Worm (Caenorhabditis elegans): ENCODE results near the gene F54F12.1.

Gene F54F12.1

DNA sequence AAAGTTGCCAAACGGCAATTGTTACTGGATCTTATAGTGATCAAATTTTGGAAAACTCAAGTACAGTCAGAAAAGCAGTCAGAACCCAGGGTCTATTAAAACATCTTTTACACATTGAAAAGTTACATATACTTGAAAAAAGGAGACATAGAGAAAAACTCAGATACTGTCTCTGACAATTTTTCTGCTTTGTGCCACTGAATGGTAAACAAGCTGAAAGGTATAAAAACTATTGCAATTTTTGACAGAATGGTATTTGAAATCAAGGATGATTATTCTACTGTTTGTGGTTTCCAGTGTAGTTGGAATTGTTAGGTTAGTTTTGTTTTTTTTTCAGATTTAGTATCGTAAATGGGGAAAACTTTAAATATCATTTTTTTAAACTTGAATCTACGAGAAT is 34.5 kb downstream of the F54F12.1 start, which contains the start of gene cyp-13A11:
TSS of gene cyp-13A11 (plus strand) at position 266 of the 400 bp plus-strand sequence.
- TF ChIP-seq K09A11.1 (tag; optimal IDR thresholded peaks at IDR 0.05; ENCODE audit: insufficient read depth) (no peak), lin-11 (tag; optimal IDR thresholded peaks at IDR 0.05) (no peak)

ce11 chrIII:13019547-13020098 is 35.6 kb downstream of the F54F12.1 start:
- TF ChIP-seq ztf-16 (tag; optimal IDR thresholded peaks at IDR 0.05) = no peak
- peak; percentile 8 for TF ChIP-seq hlh-6 (tag; optimal IDR thresholded peaks at IDR 0.05)
- TF ChIP-seq unc-55 (GFP tag; optimal IDR thresholded peaks at IDR 0.05) = no peak
- peak; percentile 36 for TF ChIP-seq sdc-2 (tag; optimal IDR thresholded peaks at IDR 0.05)
- TF ChIP-seq madf-2 (tag; optimal IDR thresholded peaks at IDR 0.05) = no peak
- no peak for TF ChIP-seq nhr-11 (tag; optimal IDR thresholded peaks at IDR 0.05)

DNA sequence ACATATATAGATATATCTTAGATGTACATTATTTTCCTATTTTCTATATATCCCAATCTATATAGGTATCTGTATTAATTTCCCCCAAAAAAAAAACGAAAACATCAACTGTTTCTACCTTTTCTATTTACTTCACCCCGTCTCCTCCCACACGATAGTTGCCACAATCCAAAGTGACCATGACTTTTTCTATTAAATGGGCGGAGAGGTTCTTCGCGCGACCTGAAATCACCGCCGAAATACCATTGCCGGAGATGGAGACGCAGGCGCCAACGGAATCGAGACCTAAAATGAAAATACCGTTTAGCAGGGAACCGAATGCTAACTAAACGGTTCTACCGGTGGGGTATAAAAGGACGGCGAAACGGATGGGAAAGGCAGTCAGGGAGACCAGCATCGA is 36.6 kb downstream of the F54F12.1 start, which contains the start of gene col-98:
TSS of gene col-98 (plus strand) at position 390 of the 400 bp plus-strand sequence.
- TF ChIP-seq syd-9 (tag; optimal IDR thresholded peaks at IDR 0.05) = no peak
- TF ChIP-seq C38D4.7 (GFP tag; optimal IDR thresholded peaks at IDR 0.05) = no peak
- TF ChIP-seq tbx-7 (tag; optimal IDR thresholded peaks at IDR 0.05) = no peak
- no peak for TF ChIP-seq sox-2 (GFP tag; IDR thresholded peaks at IDR 0.05)
- no peak for TF ChIP-seq ttx-3 (tag; optimal IDR thresholded peaks at IDR 0.05)
- no peak for TF ChIP-seq sdc-2 (tag; optimal IDR thresholded peaks at IDR 0.05)
- no peak for TF ChIP-seq ceh-22 (tag; optimal IDR thresholded peaks at IDR 0.05)
- TF ChIP-seq hlh-6 (tag; optimal IDR thresholded peaks at IDR 0.05) = no peak
- no peak for TF ChIP-seq nhr-11 (tag; optimal IDR thresholded peaks at IDR 0.05)
- TF ChIP-seq C08G9.2 (tag; optimal IDR thresholded peaks at IDR 0.05) = no peak
- no peak for TF ChIP-seq hlh-13 (GFP tag; optimal IDR thresholded peaks at IDR 0.05)
- TF ChIP-seq lim-6 (tag; optimal IDR thresholded peaks at IDR 0.05) = no peak
- TF ChIP-seq T23F11.4 (GFP tag; optimal IDR thresholded peaks at IDR 0.05) = no peak
- TF ChIP-seq dmd-4 (tag; optimal IDR thresholded peaks at IDR 0.05; ENCODE audit: borderline replicate concordance) = no peak

DNA sequence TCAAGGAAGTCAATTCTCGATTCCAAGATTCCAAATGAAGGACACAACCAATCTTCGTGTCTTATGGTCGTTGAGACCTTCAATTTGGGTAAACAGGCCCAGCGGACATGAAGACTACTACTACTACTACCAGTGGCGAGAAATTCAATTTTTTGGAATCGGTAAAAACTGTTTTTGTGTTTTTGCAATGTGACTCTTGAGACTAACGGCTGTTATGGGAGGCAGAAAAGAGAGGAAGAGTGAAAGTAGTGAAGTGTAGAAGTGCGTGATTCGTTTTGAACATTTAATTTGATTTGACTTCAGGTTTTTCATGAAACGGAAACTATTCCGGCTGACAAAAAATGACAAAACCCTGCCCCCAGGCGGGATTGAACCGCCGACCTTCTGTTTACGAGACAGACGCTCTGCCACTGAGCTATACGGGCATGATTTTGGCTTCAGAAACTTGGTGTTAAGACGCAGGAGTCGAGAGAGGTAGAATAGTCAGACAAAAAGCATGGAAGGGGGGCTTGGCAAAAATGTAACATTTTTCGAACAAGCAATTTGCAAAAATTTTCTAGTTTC is 39.4 kb downstream of the F54F12.1 start:
- TF ChIP-seq Y22D7AL.16 (tag; optimal IDR thresholded peaks at IDR 0.05) (no peak), hlh-6 (tag; optimal IDR thresholded peaks at IDR 0.05) (peak; percentile 29), dmd-4 (tag; optimal IDR thresholded peaks at IDR 0.05; ENCODE audit: borderline replicate concordance) (no peak), nfya-1 (tag; optimal IDR thresholded peaks at IDR 0.05) (no peak), ceh-18 (tag; optimal IDR thresholded peaks at IDR 0.05) (peak; percentile 27), pha-4 (tag; optimal IDR thresholded peaks at IDR 0.05) (no peak), gmeb-2 (tag; optimal IDR thresholded peaks at IDR 0.05) (no peak)

- TF ChIP-seq ttx-3 (tag; optimal IDR thresholded peaks at IDR 0.05) = no peak
- TF ChIP-seq nhr-11 (tag; optimal IDR thresholded peaks at IDR 0.05) = no peak
- TF ChIP-seq sox-2 (GFP tag; IDR thresholded peaks at IDR 0.05) = no peak
- TF ChIP-seq odd-2 (tag; optimal IDR thresholded peaks at IDR 0.05) = no peak
- no peak for TF ChIP-seq pha-4 (tag; optimal IDR thresholded peaks at IDR 0.05)
- no peak for TF ChIP-seq npax-4 (tag; optimal IDR thresholded peaks at IDR 0.05)
- TF ChIP-seq unc-55 (GFP tag; optimal IDR thresholded peaks at IDR 0.05) = no peak
- TF ChIP-seq K09A11.1 (tag; optimal IDR thresholded peaks at IDR 0.05; ENCODE audit: insufficient read depth) = no peak
- no peak for TF ChIP-seq fax-1 (tag; optimal IDR thresholded peaks at IDR 0.05)
- no peak for TF ChIP-seq ceh-48 (tag; optimal IDR thresholded peaks at IDR 0.05)
- TF ChIP-seq C08G9.2 (tag; optimal IDR thresholded peaks at IDR 0.05) = no peak
- TF ChIP-seq pat-9 (tag; optimal IDR thresholded peaks at IDR 0.05) = no peak
- no peak for TF ChIP-seq elt-2 (tag; optimal IDR thresholded peaks at IDR 0.05)
These were observed 41.3 kb downstream of the F54F12.1 start for ce11 chrIII:13013912-13014311.

DNA sequence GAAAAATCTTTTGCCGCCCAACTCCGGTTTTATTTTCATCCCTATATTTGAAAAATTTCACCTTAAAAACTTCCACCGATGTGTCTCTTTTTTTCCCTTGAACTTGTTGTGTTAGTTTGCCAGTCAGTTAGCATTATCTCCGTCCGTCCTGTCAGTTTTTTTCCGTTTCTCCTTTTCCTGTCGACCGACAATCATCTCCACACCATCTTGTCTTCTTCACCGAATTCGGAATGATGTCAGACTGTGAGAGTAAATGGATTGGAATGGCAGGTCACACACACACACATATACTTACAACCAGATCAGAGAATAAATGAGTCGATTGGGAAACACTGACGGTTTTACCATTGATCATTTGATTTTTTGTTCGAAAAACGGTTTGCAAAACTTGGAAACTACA is 43.3 kb downstream of the F54F12.1 start:
- no peak for TF ChIP-seq che-1 (tag; optimal IDR thresholded peaks at IDR 0.05)
- no peak for TF ChIP-seq F13H6.1 (tag; optimal IDR thresholded peaks at IDR 0.05)
- TF ChIP-seq sdc-2 (tag; optimal IDR thresholded peaks at IDR 0.05) = no peak
- TF ChIP-seq ceh-22 (tag; optimal IDR thresholded peaks at IDR 0.05) = no peak
- TF ChIP-seq T23F11.4 (GFP tag; optimal IDR thresholded peaks at IDR 0.05) = no peak
- TF ChIP-seq tbx-7 (tag; optimal IDR thresholded peaks at IDR 0.05) = no peak
- TF ChIP-seq ceh-30 (tag; optimal IDR thresholded peaks at IDR 0.05) = no peak
